Worm (Caenorhabditis elegans) whole organism, L3 larva: ENCODE data around the gene C06G4.6.

Source experiments
- elt-1 ChIP-seq: fragments of 150-350 bp; optimal IDR thresholded peaks from 2 replicates; lab custom pipeline; 2014; ENCODE audit warnings: missing biosample characterization, missing genetic modification characterization
- elt-2 ChIP-seq: sonication (generic microtip); optimal IDR thresholded peaks from 2 replicates; lab custom pipeline; 2016; ENCODE audit warnings: missing genetic modification reagents, mild to moderate bottlenecking, missing genetic modification characterization, missing compliant biosample characterization
- zag-1 ChIP-seq: fragments of 150-350 bp; optimal IDR thresholded peaks from 2 replicates; lab custom pipeline; 2014; ENCODE audit warnings: missing biosample characterization, missing genetic modification characterization

ce11 chrIII:8051838-8052237 is 47.6 kb downstream of the C06G4.6 start:
- TF ChIP-seq elt-2, result no peak
- TF ChIP-seq zag-1 (tag; lab: Kevin White, UChicago), result no peak
- no peak for TF ChIP-seq elt-1 (tag; lab: Kevin White, UChicago)
